Fruit fly (Drosophila melanogaster): Measurements from ENCODE around the gene kuz.

The kuz gene

DNA sequence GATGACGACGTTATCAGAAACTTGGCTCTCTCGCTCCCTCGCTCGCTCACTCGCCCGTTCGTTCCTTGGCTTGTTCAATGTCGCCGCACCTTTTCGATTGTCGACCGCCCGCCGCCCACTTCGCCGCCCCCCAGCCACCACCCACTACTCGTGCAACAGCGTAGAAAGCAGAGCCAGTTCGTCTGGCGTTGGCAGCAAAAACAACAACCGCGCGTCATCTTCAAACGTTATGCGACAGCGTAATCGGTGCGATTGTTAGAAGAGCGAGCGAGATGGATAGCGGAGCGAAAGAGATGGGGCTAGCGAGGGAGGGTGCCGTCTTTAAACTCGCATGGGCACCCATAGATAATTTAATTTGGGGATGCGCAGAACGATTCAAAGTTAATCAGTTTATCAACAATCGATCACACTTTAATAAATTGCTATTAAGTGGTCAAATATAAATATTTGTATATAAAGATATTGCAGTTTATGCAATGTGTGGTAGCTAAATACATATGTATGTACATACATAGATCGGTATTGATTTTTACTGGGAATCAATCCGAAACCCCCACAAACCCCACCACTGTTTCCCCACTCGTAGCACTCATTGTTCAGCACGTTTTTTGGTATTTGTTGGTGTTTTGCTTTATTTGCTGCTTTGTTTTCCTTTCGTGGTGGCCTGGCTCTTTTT lies 35.5 kb upstream of the kuz start (continued):
- TF ChIP-seq sc (optimal IDR thresholded peaks at IDR 0.05) (no peak), sc (GFP tag; optimal IDR thresholded peaks at IDR 0.05) (no peak), CG11504 (tag; optimal IDR thresholded peaks at IDR 0.05) (peak; percentile 26), Chrac-16 (GFP tag; optimal IDR thresholded peaks at IDR 0.05) (peak; percentile 36), H2.0 (GFP tag; IDR thresholded peaks at IDR 0.05) (peak; percentile 49; the same call in 1 of the 2 replicates), CG17361 (GFP tag; IDR thresholded peaks at IDR 0.05) (peak; percentile 81; the same call in 1 of the 3 replicates), Opbp (GFP tag; IDR thresholded peaks at IDR 0.05; ENCODE audit: partially characterized antibody) (no peak), zf30C (GFP tag; optimal IDR thresholded peaks at IDR 0.05) (no peak), CG4424 (GFP tag; optimal IDR thresholded peaks at IDR 0.05) (no peak), CG18476 (GFP tag; optimal IDR thresholded peaks at IDR 0.05) (no peak), phol (tag; optimal IDR thresholded peaks at IDR 0.05) (peak; percentile 30), CG10209 (GFP tag; optimal IDR thresholded peaks at IDR 0.05) (peak; percentile 76), z (GFP tag; IDR thresholded peaks at IDR 0.05) (no peak), CG4360 (GFP tag; IDR thresholded peaks at IDR 0.05) (no peak), Elba2 (GFP tag; optimal IDR thresholded peaks at IDR 0.05) (no peak), CG17359 (tag; optimal IDR thresholded peaks at IDR 0.05) (peak; percentile 38), CG1647 (GFP tag; optimal IDR thresholded peaks at IDR 0.05) (no peak), CG18011 (GFP tag; optimal IDR thresholded peaks at IDR 0.05) (no peak), CG17385 (GFP tag; optimal IDR thresholded peaks at IDR 0.05) (peak; percentile 58), ap (GFP tag; IDR thresholded peaks at IDR 0.05) (peak; percentile 48; the same call in 1 of the 2 replicates), CoRest (tag; optimal IDR thresholded peaks at IDR 0.05) (peak; percentile 75), tio (GFP tag; optimal IDR thresholded peaks at IDR 0.05) (peak; percentile 52), hth (optimal IDR thresholded peaks at IDR 0.05) (no peak), Gsc (GFP tag; IDR thresholded peaks at IDR 0.05) (no peak), CG10147 (GFP tag; optimal IDR thresholded peaks at IDR 0.05) (peak; percentile 68), run (tag; optimal IDR thresholded peaks at IDR 0.05) (peak; percentile 22), Deaf1 (tag; optimal IDR thresholded peaks at IDR 0.05) (peak; percentile 73), fd96Cb (tag; optimal IDR thresholded peaks at IDR 0.05) (peak; percentile 30), CG14441 (GFP tag; IDR thresholded peaks at IDR 0.05) (peak; percentile 52; the same call in 1 of the 2 replicates), CG2202 (tag; optimal IDR thresholded peaks at IDR 0.05) (no peak), CG10565 (GFP tag; optimal IDR thresholded peaks at IDR 0.05) (no peak), sob (GFP tag; IDR thresholded peaks at IDR 0.05) (peak; percentile 69), Max (GFP tag; optimal IDR thresholded peaks at IDR 0.05) (no peak), ro (GFP tag; IDR thresholded peaks at IDR 0.05) (no peak), Adf1 (GFP tag; IDR thresholded peaks at IDR 0.05) (peak; percentile 49; the same call in 1 of the 2 replicates), CG1832 (GFP tag; optimal IDR thresholded peaks at IDR 0.05) (peak; percentile 84), CG7556 (GFP tag; optimal IDR thresholded peaks at IDR 0.05) (peak; percentile 76), Dfd (GFP tag; optimal IDR thresholded peaks at IDR 0.05) (no peak), sens-2 (GFP tag; IDR thresholded peaks at IDR 0.05) (no peak), twi (tag; optimal IDR thresholded peaks at IDR 0.05) (no peak), repo (GFP tag; optimal IDR thresholded peaks at IDR 0.05) (no peak), bab2 (GFP tag; optimal IDR thresholded peaks at IDR 0.05) (no peak), Side (GFP tag; optimal IDR thresholded peaks at IDR 0.05) (no peak), CG6791 (GFP tag; IDR thresholded peaks at IDR 0.05; ENCODE audit: partially characterized antibody) (no peak), B-H1 (GFP tag; IDR thresholded peaks at IDR 0.05) (no peak; the same call in 2 of the 3 replicates), CG2120 (GFP tag; optimal IDR thresholded peaks at IDR 0.05) (peak; percentile 74), Dad (GFP tag; optimal IDR thresholded peaks at IDR 0.05) (no peak), fru (optimal IDR thresholded peaks at IDR 0.05) (no peak), CG11696 (GFP tag; IDR thresholded peaks at IDR 0.05) (no peak), CG6254 (GFP tag; optimal IDR thresholded peaks at IDR 0.05) (peak; percentile 17), otp (GFP tag; IDR thresholded peaks at IDR 0.05) (no peak; the same call in 2 of the 3 replicates)
